Fruit fly (Drosophila melanogaster): Measurements from ENCODE around the gene hzg.

The hzg gene

DNA sequence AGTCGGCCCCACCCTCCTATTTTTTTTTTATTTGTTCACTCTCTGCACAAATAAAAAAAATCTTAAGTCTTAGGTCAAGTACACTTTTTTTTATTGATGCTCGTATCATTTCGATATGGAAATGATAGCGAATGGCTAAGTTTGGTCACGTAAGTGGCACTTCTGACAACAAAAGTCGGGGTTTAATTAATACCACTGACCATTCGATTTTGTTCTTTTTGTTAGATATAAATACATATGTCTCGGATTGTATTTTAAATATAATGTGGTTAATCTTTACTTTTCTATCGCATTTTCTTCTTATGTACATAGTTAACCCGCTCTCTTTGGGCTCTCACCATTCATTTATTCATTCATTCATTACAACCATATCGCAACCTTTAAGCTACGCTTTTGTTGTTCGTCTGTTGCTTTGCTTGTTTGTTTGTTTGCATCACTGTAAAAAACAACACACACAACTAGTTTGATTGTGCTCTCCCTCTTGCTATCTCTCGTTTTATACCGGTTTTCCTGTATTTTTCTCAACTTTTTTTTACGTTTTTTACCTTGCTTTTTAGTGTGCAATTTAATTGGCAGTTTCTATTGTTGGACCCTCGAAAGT, 2.3 kb downstream of the hzg start (continued):
- TF ChIP-seq Asciz (GFP tag; optimal IDR thresholded peaks at IDR 0.05) (no peak), CG8924 (tag; optimal IDR thresholded peaks at IDR 0.05) (peak; percentile 19), CG8089 (GFP tag; optimal IDR thresholded peaks at IDR 0.05) (no peak), trem (tag; optimal IDR thresholded peaks at IDR 0.05) (no peak), cas (GFP tag; IDR thresholded peaks at IDR 0.05) (no peak), CG10147 (GFP tag; optimal IDR thresholded peaks at IDR 0.05) (no peak), pita (GFP tag; optimal IDR thresholded peaks at IDR 0.05) (no peak), bsh (GFP tag; optimal IDR thresholded peaks at IDR 0.05) (peak in 1 of 2 experiments; percentile 78), sima (GFP tag; optimal IDR thresholded peaks at IDR 0.05) (no peak), CG1792 (GFP tag; optimal IDR thresholded peaks at IDR 0.05) (no peak), Hr39 (optimal IDR thresholded peaks at IDR 0.05) (no peak), CG8765 (GFP tag; IDR thresholded peaks at IDR 0.05) (no peak), CG10431 (GFP tag; optimal IDR thresholded peaks at IDR 0.05) (no peak), repo (GFP tag; optimal IDR thresholded peaks at IDR 0.05) (no peak), lab (GFP tag; optimal IDR thresholded peaks at IDR 0.05) (no peak), ci (GFP tag; IDR thresholded peaks at IDR 0.05) (no peak), CG3995 (GFP tag; optimal IDR thresholded peaks at IDR 0.05) (no peak), ro (GFP tag; IDR thresholded peaks at IDR 0.05) (no peak), dimm (GFP tag; IDR thresholded peaks at IDR 0.05) (no peak), Ets65A (GFP tag) (no peak), sqz (GFP tag; optimal IDR thresholded peaks at IDR 0.05) (peak; percentile 24), CG4282 (GFP tag; optimal IDR thresholded peaks at IDR 0.05) (no peak), jing (GFP tag; optimal IDR thresholded peaks at IDR 0.05) (no peak), Dll (GFP tag; IDR thresholded peaks at IDR 0.05; ENCODE audit: partially characterized antibody) (no peak), crp (GFP tag; optimal IDR thresholded peaks at IDR 0.05) (no peak), NFAT (GFP tag; IDR thresholded peaks at IDR 0.05) (no peak), CG11247 (GFP tag; IDR thresholded peaks at IDR 0.05) (no peak), trh (GFP tag; optimal IDR thresholded peaks at IDR 0.05) (no peak), mirr (GFP tag; optimal IDR thresholded peaks at IDR 0.05) (no peak), C15 (GFP tag; IDR thresholded peaks at IDR 0.05) (no peak), BtbVII (GFP tag; optimal IDR thresholded peaks at IDR 0.05) (peak; percentile 61), CG3847 (GFP tag; IDR thresholded peaks at IDR 0.05) (no peak), NfI (GFP tag; optimal IDR thresholded peaks at IDR 0.05) (no peak), vvl (GFP tag; IDR thresholded peaks at IDR 0.05) (no peak), fru (optimal IDR thresholded peaks at IDR 0.05) (no peak), slp2 (GFP tag; optimal IDR thresholded peaks at IDR 0.05) (no peak), CG13287 (GFP tag; IDR thresholded peaks at IDR 0.05; ENCODE audit: partially characterized antibody) (no peak), emc (GFP tag; optimal IDR thresholded peaks at IDR 0.05) (no peak), CG8478 (optimal IDR thresholded peaks at IDR 0.05) (no peak), dmrt99B (tag; optimal IDR thresholded peaks at IDR 0.05) (peak; percentile 5), lov (optimal IDR thresholded peaks at IDR 0.05) (no peak), lov (GFP tag; IDR thresholded peaks at IDR 0.05) (no peak), CG31388 (GFP tag; optimal IDR thresholded peaks at IDR 0.05) (no peak), gem (tag; optimal IDR thresholded peaks at IDR 0.05) (no peak), CG30403 (GFP tag; optimal IDR thresholded peaks at IDR 0.05) (no peak), chinmo (GFP tag; IDR thresholded peaks at IDR 0.05; ENCODE audit: partially characterized antibody) (0 out of 4 replicates have a peak, but pooled peaks have one; percentile 17), CG7839 (tag; optimal IDR thresholded peaks at IDR 0.05) (peak; percentile 6), HLHmδ (GFP tag; optimal IDR thresholded peaks at IDR 0.05) (no peak), CG17359 (tag; optimal IDR thresholded peaks at IDR 0.05) (no peak), CG2875 (GFP tag; optimal IDR thresholded peaks at IDR 0.05) (no peak), dmrt11E (tag; optimal IDR thresholded peaks at IDR 0.05) (no peak), CG12942 (GFP tag; optimal IDR thresholded peaks at IDR 0.05) (no peak)
